Worm (Caenorhabditis elegans): ENCODE results near the gene C44B9.2.

C44B9.2 gene

ce11 chrIII:10877542-10877941 lies 2.3 kb downstream of the C44B9.2 start:
- TF ChIP-seq ceh-82 (tag; optimal IDR thresholded peaks at IDR 0.05) (no peak), Y55F3AM.14 (GFP tag; optimal IDR thresholded peaks at IDR 0.05) (no peak), unc-62 (GFP tag; optimal IDR thresholded peaks at IDR 0.05) (no peak), snpc-4 (tag; optimal IDR thresholded peaks at IDR 0.05) (no peak), dmd-4 (tag; optimal IDR thresholded peaks at IDR 0.05) (no peak), ztf-4 (tag; optimal IDR thresholded peaks at IDR 0.05) (no peak), elt-3 (tag; optimal IDR thresholded peaks at IDR 0.05) (no peak), peb-1 (tag; optimal IDR thresholded peaks at IDR 0.05) (no peak), lin-11 (tag; optimal IDR thresholded peaks at IDR 0.05) (no peak), sem-4 (tag; optimal IDR thresholded peaks at IDR 0.05) (no peak), nhr-6 (tag; optimal IDR thresholded peaks at IDR 0.05) (no peak), nhr-12 (tag; optimal IDR thresholded peaks at IDR 0.05) (no peak), ztf-1 (GFP tag; conservative IDR thresholded peaks at IDR 0.05) (no peak), ama-1 (optimal IDR thresholded peaks at IDR 0.05) (no peak), sma-9 (GFP tag; optimal IDR thresholded peaks at IDR 0.05) (no peak), sma-9 (tag; optimal IDR thresholded peaks at IDR 0.05) (no peak), alr-1 (tag; optimal IDR thresholded peaks at IDR 0.05) (no peak)

ce11 chrIII:10880083-10880482 lies 4.9 kb downstream of the C44B9.2 start, which contains the start of gene C44B9.3:
Gene C44B9.3, minus strand, starts transcription at chrIII:10880183.
- no peak for TF ChIP-seq mdl-1 (tag; optimal IDR thresholded peaks at IDR 0.05)
- no peak for TF ChIP-seq skn-1 (tag; optimal IDR thresholded peaks at IDR 0.05)
- TF ChIP-seq nhr-12 (tag; optimal IDR thresholded peaks at IDR 0.05): no peak
- TF ChIP-seq egl-27 (tag; optimal IDR thresholded peaks at IDR 0.05): no peak
- TF ChIP-seq nhr-237 (tag; optimal IDR thresholded peaks at IDR 0.05): no peak
- TF ChIP-seq lin-13 (GFP tag; optimal IDR thresholded peaks at IDR 0.05): no peak
- TF ChIP-seq nhr-11 (tag; optimal IDR thresholded peaks at IDR 0.05): no peak
- no peak for TF ChIP-seq ztf-11 (tag; optimal IDR thresholded peaks at IDR 0.05)
- no peak for TF ChIP-seq ceh-82 (tag; optimal IDR thresholded peaks at IDR 0.05)
- no peak for TF ChIP-seq elt-1 (tag; optimal IDR thresholded peaks at IDR 0.05)
- TF ChIP-seq mab-5 (tag; optimal IDR thresholded peaks at IDR 0.05): no peak
- TF ChIP-seq aly-2 (tag; optimal IDR thresholded peaks at IDR 0.05): no peak
- TF ChIP-seq gmeb-1 (tag; optimal IDR thresholded peaks at IDR 0.05): no peak
- TF ChIP-seq nhr-77 (tag; optimal IDR thresholded peaks at IDR 0.05): no peak

ce11 chrIII:10881462-10881861 lies 6.2 kb downstream of the C44B9.2 start, which contains the start of gene athp-1:
Gene athp-1, plus strand, starts transcription at chrIII:10881766.
- TF ChIP-seq alr-1 (tag; optimal IDR thresholded peaks at IDR 0.05) (no peak), mab-5 (tag; optimal IDR thresholded peaks at IDR 0.05) (no peak), elt-1 (tag; optimal IDR thresholded peaks at IDR 0.05) (no peak), lin-11 (tag; optimal IDR thresholded peaks at IDR 0.05) (no peak), unc-55 (GFP tag; optimal IDR thresholded peaks at IDR 0.05) (no peak), snpc-4 (tag; optimal IDR thresholded peaks at IDR 0.05) (no peak), ama-1 (optimal IDR thresholded peaks at IDR 0.05) (no peak), sma-9 (GFP tag; optimal IDR thresholded peaks at IDR 0.05) (no peak), sma-9 (tag; optimal IDR thresholded peaks at IDR 0.05) (no peak), F13H6.1 (tag; optimal IDR thresholded peaks at IDR 0.05) (no peak), lin-39 (tag; optimal IDR thresholded peaks at IDR 0.05) (no peak), blmp-1 (tag; optimal IDR thresholded peaks at IDR 0.05; ENCODE audit: insufficient read depth) (no peak), elt-3 (tag; optimal IDR thresholded peaks at IDR 0.05) (no peak), nhr-129 (tag; optimal IDR thresholded peaks at IDR 0.05) (no peak), nhr-11 (tag; optimal IDR thresholded peaks at IDR 0.05) (no peak)

- TF ChIP-seq mbf-1 (tag; optimal IDR thresholded peaks at IDR 0.05) (no peak), skn-1 (tag; optimal IDR thresholded peaks at IDR 0.05) (no peak), nhr-25 (tag; optimal IDR thresholded peaks at IDR 0.05) (peak; percentile 58), nhr-12 (tag; optimal IDR thresholded peaks at IDR 0.05) (no peak), fos-1 (tag; optimal IDR thresholded peaks at IDR 0.05) (no peak), ztf-4 (tag; optimal IDR thresholded peaks at IDR 0.05) (no peak), nhr-129 (tag; optimal IDR thresholded peaks at IDR 0.05) (peak; percentile 34), gmeb-1 (tag; optimal IDR thresholded peaks at IDR 0.05) (peak; percentile 77), F13H6.1 (tag; optimal IDR thresholded peaks at IDR 0.05) (peak; percentile 39), nhr-10 (tag; optimal IDR thresholded peaks at IDR 0.05) (no peak), aly-2 (tag; optimal IDR thresholded peaks at IDR 0.05) (no peak), mdl-1 (tag; optimal IDR thresholded peaks at IDR 0.05) (no peak), ztf-11 (tag; optimal IDR thresholded peaks at IDR 0.05) (no peak), dmd-4 (tag; optimal IDR thresholded peaks at IDR 0.05) (no peak), sma-9 (GFP tag; optimal IDR thresholded peaks at IDR 0.05) (no peak), sma-9 (tag; optimal IDR thresholded peaks at IDR 0.05) (no peak), ama-1 (optimal IDR thresholded peaks at IDR 0.05) (no peak), unc-39 (tag; optimal IDR thresholded peaks at IDR 0.05) (no peak), lin-11 (tag; optimal IDR thresholded peaks at IDR 0.05) (no peak), Y55F3AM.14 (GFP tag; optimal IDR thresholded peaks at IDR 0.05) (no peak), mab-5 (tag; optimal IDR thresholded peaks at IDR 0.05) (peak; percentile 40), nhr-23 (tag; optimal IDR thresholded peaks at IDR 0.05) (no peak), nhr-6 (tag; optimal IDR thresholded peaks at IDR 0.05) (peak; percentile 74), crh-2 (tag; optimal IDR thresholded peaks at IDR 0.05) (peak; percentile 60), lin-39 (tag; optimal IDR thresholded peaks at IDR 0.05) (no peak), nhr-237 (tag; optimal IDR thresholded peaks at IDR 0.05) (no peak), ZK546.5 (tag; optimal IDR thresholded peaks at IDR 0.05) (no peak), snpc-4 (tag; optimal IDR thresholded peaks at IDR 0.05) (peak; percentile 24), elt-3 (tag; optimal IDR thresholded peaks at IDR 0.05) (no peak), nhr-21 (tag; optimal IDR thresholded peaks at IDR 0.05) (peak; percentile 52), zag-1 (tag; optimal IDR thresholded peaks at IDR 0.05) (no peak), egl-27 (tag; optimal IDR thresholded peaks at IDR 0.05) (no peak), unc-62 (GFP tag; optimal IDR thresholded peaks at IDR 0.05) (no peak), ceh-82 (tag; optimal IDR thresholded peaks at IDR 0.05) (no peak), nhr-11 (tag; optimal IDR thresholded peaks at IDR 0.05) (no peak), peb-1 (tag; optimal IDR thresholded peaks at IDR 0.05) (no peak)
Observed at ce11 chrIII:10881996-10882395, 6.8 kb downstream of the C44B9.2 start.

Data from whole organism, L2 larva.